Worm (Caenorhabditis elegans) whole organism, late embryonic: Measurements from ENCODE around the gene T26H5.8.

ENCODE experiments used
- C08G9.2 ChIP-seq: sonication (generic microtip); optimal IDR thresholded peaks from 2 replicates; lab custom pipeline; 2016; ENCODE audit warnings: mild to moderate bottlenecking, missing genetic modification characterization, moderate library complexity, missing compliant biosample characterization
- C38D4.7 ChIP-seq: fragments of 200-800 bp; sonication (Bioruptor generic); optimal IDR thresholded peaks from 2 replicates; lab custom pipeline; 2018; ENCODE audit warnings: mild to moderate bottlenecking, missing genetic modification characterization, moderate library complexity, missing compliant biosample characterization
- F13H6.1 ChIP-seq: sonication (generic microtip); optimal IDR thresholded peaks from 2 replicates; lab custom pipeline; 2016; ENCODE audit warnings: missing genetic modification characterization, missing compliant biosample characterization
- K02D7.2 ChIP-seq: sonication (generic microtip); optimal IDR thresholded peaks from 2 replicates; lab custom pipeline; 2017; ENCODE audit warnings: mild to moderate bottlenecking, missing genetic modification characterization, missing compliant biosample characterization
- T23F11.4 ChIP-seq: fragments of 200-800 bp; sonication (Bioruptor generic); optimal IDR thresholded peaks from 2 replicates; lab custom pipeline; 2018; ENCODE audit warnings: mild to moderate bottlenecking, missing genetic modification characterization, missing compliant biosample characterization
- ahr-1 ChIP-seq: sonication (generic microtip); optimal IDR thresholded peaks from 2 replicates; lab custom pipeline; 2016; ENCODE audit warnings: missing genetic modification characterization, missing compliant biosample characterization
- ceh-14 ChIP-seq: sonication (generic microtip); optimal IDR thresholded peaks from 2 replicates; lab custom pipeline; 2016; ENCODE audit warnings: missing genotype, missing genetic modification characterization, missing compliant biosample characterization
- ceh-18 ChIP-seq: sonication (generic microtip); optimal IDR thresholded peaks from 2 replicates; lab custom pipeline; 2016; ENCODE audit warnings: missing genetic modification characterization, missing compliant biosample characterization
- ceh-2 ChIP-seq: sonication (generic microtip); optimal IDR thresholded peaks from 2 replicates; lab custom pipeline; 2016; ENCODE audit warnings: missing genotype, missing genetic modification characterization, missing compliant biosample characterization
- ceh-22 ChIP-seq: sonication (generic microtip); optimal IDR thresholded peaks from 2 replicates; lab custom pipeline; 2017; ENCODE audit warnings: missing biosample characterization, missing genetic modification characterization
- ceh-30 ChIP-seq: fragments of 150-350 bp; optimal IDR thresholded peaks from 2 replicates; lab custom pipeline; 2014; ENCODE audit warnings: missing biosample characterization, missing genetic modification characterization
- ceh-34 ChIP-seq: sonication (generic microtip); optimal IDR thresholded peaks from 2 replicates; lab custom pipeline; 2016; ENCODE audit warnings: mild to moderate bottlenecking, missing genetic modification characterization, missing compliant biosample characterization
- ceh-45 ChIP-seq: fragments of 200-800 bp; sonication (Bioruptor generic); IDR thresholded peaks from 2 replicates; pipeline ENCODE4 v1.3.6; 2022; ENCODE audit warnings: missing genetic modification reagents, missing genetic modification characterization, missing compliant biosample characterization
- ceh-6 ChIP-seq: fragments of 200-800 bp; sonication (Bioruptor generic); optimal IDR thresholded peaks from 2 replicates; lab custom pipeline; 2018; ENCODE audit warnings: mild to moderate bottlenecking, missing genetic modification characterization, missing compliant biosample characterization
- che-1 ChIP-seq: sonication (generic microtip); optimal IDR thresholded peaks from 2 replicates; lab custom pipeline; 2016; ENCODE audit warnings: mild to moderate bottlenecking, missing genetic modification characterization, missing compliant biosample characterization
- elt-4 ChIP-seq: sonication (generic microtip); optimal IDR thresholded peaks from 2 replicates; lab custom pipeline; 2016; ENCODE audit warnings: missing genetic modification characterization, missing compliant biosample characterization
- ets-4 ChIP-seq: sonication (generic microtip); optimal IDR thresholded peaks from 2 replicates; lab custom pipeline; 2016; ENCODE audit warnings: missing genetic modification characterization, missing compliant biosample characterization
- fax-1 ChIP-seq: sonication (generic microtip); optimal IDR thresholded peaks from 2 replicates; lab custom pipeline; 2016; ENCODE audit warnings: missing genotype, missing genetic modification characterization, missing compliant biosample characterization
- gmeb-2 ChIP-seq: sonication (generic microtip); optimal IDR thresholded peaks from 2 replicates; lab custom pipeline; 2016; ENCODE audit warnings: missing genetic modification characterization, inconsistent platforms, missing compliant biosample characterization
- hlh-13 ChIP-seq: fragments of 200-800 bp; sonication (Bioruptor generic); optimal IDR thresholded peaks from 2 replicates; lab custom pipeline; 2018; ENCODE audit warnings: mild to moderate bottlenecking, missing genetic modification characterization, missing compliant biosample characterization
- hlh-30 ChIP-seq: sonication (generic microtip); optimal IDR thresholded peaks from 2 replicates; lab custom pipeline; 2017; ENCODE audit warnings: antibody characterized with exemption, missing genetic modification characterization, missing compliant biosample characterization; ENCODE audit not compliant: insufficient read depth
- hlh-8 ChIP-seq: sonication (generic microtip); optimal IDR thresholded peaks from 2 replicates; lab custom pipeline; 2016; ENCODE audit warnings: missing genotype, missing genetic modification characterization, missing compliant biosample characterization
- nfya-1 ChIP-seq: sonication (generic microtip); optimal IDR thresholded peaks from 2 replicates; lab custom pipeline; 2017; ENCODE audit warnings: missing genetic modification characterization, mild to moderate bottlenecking, missing compliant biosample characterization, antibody characterized with exemption, moderate library complexity
- nhr-11 ChIP-seq: fragments of 150-350 bp; optimal IDR thresholded peaks from 2 replicates; lab custom pipeline; 2014; ENCODE audit warnings: missing biosample characterization, missing genetic modification characterization
- odd-2 ChIP-seq: sonication (generic microtip); optimal IDR thresholded peaks from 2 replicates; lab custom pipeline; 2017; ENCODE audit warnings: antibody characterized with exemption, mild to moderate bottlenecking, missing genetic modification characterization, missing compliant biosample characterization
- pax-1 ChIP-seq: fragments of 150-350 bp; optimal IDR thresholded peaks from 2 replicates; lab custom pipeline; 2014; ENCODE audit warnings: missing biosample characterization, missing genetic modification characterization
- pha-2 ChIP-seq: sonication (generic microtip); optimal IDR thresholded peaks from 2 replicates; lab custom pipeline; 2017; ENCODE audit warnings: mild to moderate bottlenecking, missing genetic modification characterization, missing compliant biosample characterization
- pha-4 ChIP-seq: fragments of 150-350 bp; optimal IDR thresholded peaks from 2 replicates; lab custom pipeline; 2018; ENCODE audit warnings: missing biosample characterization, missing genetic modification reagents, missing genetic modification characterization
- pqm-1 ChIP-seq: sonication (generic microtip); optimal IDR thresholded peaks from 2 replicates; lab custom pipeline; 2016; ENCODE audit warnings: missing genetic modification characterization, missing compliant biosample characterization
- pros-1 ChIP-seq: fragments of 150-350 bp; optimal IDR thresholded peaks from 2 replicates; lab custom pipeline; 2014; ENCODE audit warnings: missing biosample characterization, missing genetic modification reagents, missing genetic modification characterization
- sox-4 ChIP-seq: sonication (generic microtip); optimal IDR thresholded peaks from 2 replicates; lab custom pipeline; 2017; ENCODE audit warnings: mild to moderate bottlenecking, missing genetic modification characterization, inconsistent platforms, missing compliant biosample characterization
- syd-9 ChIP-seq: sonication (generic microtip); optimal IDR thresholded peaks from 2 replicates; lab custom pipeline; 2016; ENCODE audit warnings: mild to moderate bottlenecking, missing genetic modification characterization, moderate library complexity, missing compliant biosample characterization
- tbx-2 ChIP-seq: sonication (generic microtip); optimal IDR thresholded peaks from 2 replicates; lab custom pipeline; 2016; ENCODE audit warnings: missing genetic modification characterization, missing compliant biosample characterization
- tbx-7 ChIP-seq: sonication (generic microtip); optimal IDR thresholded peaks from 2 replicates; lab custom pipeline; 2016; ENCODE audit warnings: missing genotype, missing genetic modification characterization, missing compliant biosample characterization
- ttx-3 ChIP-seq: sonication (generic microtip); optimal IDR thresholded peaks from 2 replicates; lab custom pipeline; 2016; ENCODE audit warnings: missing genetic modification reagents, missing genetic modification characterization, missing compliant biosample characterization
- unc-3 ChIP-seq, 2 experiments: fragments of 200-800 bp in 1 of 2; sonication (Bioruptor generic) in 1 of 2; sonication (generic microtip) in 1 of 2; conservative IDR thresholded peaks in 1 of 2; optimal IDR thresholded peaks in 1 of 2; 2 replicates each; pipeline versions ENCODE4 v1.3.6 to Lab custom; 2016 to 2022; ENCODE audit warnings: missing compliant biosample characterization in 2 of 2, missing genetic modification characterization in 2 of 2, missing genetic modification reagents in 1 of 2
- unc-86 ChIP-seq: sonication (generic microtip); optimal IDR thresholded peaks from 2 replicates; lab custom pipeline; 2016; ENCODE audit warnings: missing genetic modification characterization, missing compliant biosample characterization

T26H5.8 gene

ce11 chrV:15442384-15442783, 9.9 kb upstream of the T26H5.8 start:
- TF ChIP-seq nfya-1 (tag; lab: Kevin White, UChicago) (peak; percentile 68), ahr-1 (tag; lab: Kevin White, UChicago) (no peak), pha-2 (tag; lab: Kevin White, UChicago) (no peak)

ce11 chrV:15436133-15436532, 3.6 kb upstream of the T26H5.8 start:
- no peak for TF ChIP-seq ceh-18 (tag; lab: Kevin White, UChicago)
- no peak for TF ChIP-seq ceh-45 (GFP tag; lab: Robert Waterston, UW)
- TF ChIP-seq F13H6.1 (tag; lab: Kevin White, UChicago) = no peak
- TF ChIP-seq gmeb-2 (tag; lab: Kevin White, UChicago) = no peak
- TF ChIP-seq ceh-22 (tag; lab: Kevin White, UChicago) = no peak
- TF ChIP-seq ceh-14 = no peak
- no peak for TF ChIP-seq elt-4 (tag; lab: Kevin White, UChicago)

- TF ChIP-seq F13H6.1 (tag; lab: Kevin White, UChicago) (no peak), C38D4.7 (GFP tag; lab: Kevin White, UChicago) (no peak), unc-86 (tag; lab: Kevin White, UChicago) (no peak), ceh-2 (tag; lab: Kevin White, UChicago) (no peak), hlh-13 (no peak), hlh-8 (tag; lab: Kevin White, UChicago) (no peak), pros-1 (tag; lab: Kevin White, UChicago) (no peak), pqm-1 (tag; lab: Kevin White, UChicago) (no peak), nhr-11 (tag; lab: Kevin White, UChicago) (no peak), odd-2 (tag; lab: Kevin White, UChicago) (no peak), ahr-1 (tag; lab: Kevin White, UChicago) (no peak), tbx-2 (tag; lab: Kevin White, UChicago) (no peak), ttx-3 (no peak), ets-4 (no peak), elt-4 (tag; lab: Kevin White, UChicago) (no peak), ceh-34 (tag; lab: Kevin White, UChicago) (no peak), che-1 (no peak), tbx-7 (no peak)
Observed at ce11 chrV:15434647-15435046, 2.1 kb upstream of the T26H5.8 start.

- TF ChIP-seq unc-3 (GFP tag; conservative IDR thresholded peaks at IDR 0.05; lab: Robert Waterston, UW) (no peak), unc-3 (tag; optimal IDR thresholded peaks at IDR 0.05; lab: Kevin White, UChicago) (no peak), T23F11.4 (GFP tag; lab: Kevin White, UChicago) (no peak), sox-4 (tag; lab: Kevin White, UChicago) (no peak), ceh-45 (GFP tag; lab: Robert Waterston, UW) (0 out of 2 replicates have a peak, but pooled peaks have one; percentile 28)
Observed at ce11 chrV:15431322-15432052, 1.0 kb downstream of the T26H5.8 start.

ce11 chrV:15426944-15427343, 5.6 kb downstream of the T26H5.8 start, which contains the start of gene fbxa-209:
TSS of gene fbxa-209 (minus strand) at chrV:15427044.
- TF ChIP-seq ceh-6 (GFP tag; lab: Kevin White, UChicago) = no peak
- no peak for TF ChIP-seq C08G9.2
- TF ChIP-seq fax-1 (tag; lab: Kevin White, UChicago) = no peak
- TF ChIP-seq hlh-30 (tag; lab: Kevin White, UChicago) = no peak
- TF ChIP-seq syd-9 (tag; lab: Kevin White, UChicago) = no peak
- no peak for TF ChIP-seq ceh-30 (tag; lab: Kevin White, UChicago)
- TF ChIP-seq pax-1 (tag; lab: Kevin White, UChicago) = no peak
- no peak for TF ChIP-seq pros-1 (tag; lab: Kevin White, UChicago)
- TF ChIP-seq pha-4 (tag; lab: Kevin White, UChicago) = no peak
- TF ChIP-seq T23F11.4 (GFP tag; lab: Kevin White, UChicago) = no peak
- no peak for TF ChIP-seq K02D7.2 (tag; lab: Kevin White, UChicago)
- TF ChIP-seq gmeb-2 (tag; lab: Kevin White, UChicago) = no peak
- no peak for TF ChIP-seq odd-2 (tag; lab: Kevin White, UChicago)
